Fruit fly (Drosophila melanogaster) whole organism, embryonic: ENCODE measurements around the gene Tm1.

ENCODE experiments used
- Adf1 ChIP-seq: fragments of 200-800 bp; sonication (Bioruptor generic); IDR thresholded peaks from 2 replicates; pipeline ENCODE4 v1.3.6; 2022; ENCODE audit warnings: missing biosample characterization, missing genetic modification characterization
- CG11093 ChIP-seq: fragments of 200-800 bp; sonication (Bioruptor generic); IDR thresholded peaks from 3 replicates; pipeline ENCODE4 v1.3.6; 2022; ENCODE audit warnings: missing biosample characterization, missing genetic modification characterization
- CG12071 ChIP-seq: fragments of 200-800 bp; sonication (Bioruptor generic); optimal IDR thresholded peaks from 3 replicates; lab custom pipeline; 2018; ENCODE audit warnings: missing biosample characterization, mild to moderate bottlenecking, missing genetic modification characterization
- CG14860 ChIP-seq: fragments of 200-800 bp; sonication (Bioruptor generic); IDR thresholded peaks from 3 replicates; pipeline ENCODE4 v1.3.6; 2022; ENCODE audit warnings: missing biosample characterization, missing genetic modification characterization; ENCODE audit not compliant: partially characterized antibody
- CG15514 ChIP-seq: fragments of 200-800 bp; sonication (Bioruptor generic); optimal IDR thresholded peaks from 3 replicates; lab custom pipeline; 2017; ENCODE audit warnings: missing biosample characterization, missing genetic modification characterization, mild to moderate bottlenecking, moderate library complexity, missing genetic modification reagents
- CG1602 ChIP-seq: fragments of 200-800 bp; sonication (Bioruptor generic); optimal IDR thresholded peaks from 3 replicates; lab custom pipeline; 2016; ENCODE audit warnings: missing biosample characterization, missing genetic modification characterization
- CG17568 ChIP-seq: fragments of 200-800 bp; sonication (Bioruptor generic); optimal IDR thresholded peaks from 2 replicates; lab custom pipeline; 2018; ENCODE audit warnings: missing biosample characterization, mild to moderate bottlenecking, missing genetic modification characterization, moderate library complexity
- CG2129 ChIP-seq: fragments of 200-800 bp; sonication (Bioruptor generic); IDR thresholded peaks from 2 replicates; pipeline ENCODE4 v1.3.6; 2022; ENCODE audit warnings: missing biosample characterization, missing genetic modification characterization; ENCODE audit not compliant: partially characterized antibody
- CG31441 ChIP-seq: fragments of 200-800 bp; sonication (Bioruptor generic); IDR thresholded peaks from 2 replicates; pipeline ENCODE4 v1.3.6; 2022; ENCODE audit warnings: missing biosample characterization, missing genetic modification characterization
- CG3281 ChIP-seq: fragments of 200-800 bp; sonication (Bioruptor generic); optimal IDR thresholded peaks from 3 replicates; lab custom pipeline; 2017; ENCODE audit warnings: missing biosample characterization, mild to moderate bottlenecking, missing genetic modification characterization
- CG5245 ChIP-seq: fragments of 200-800 bp; sonication (Bioruptor generic); optimal IDR thresholded peaks from 3 replicates; lab custom pipeline; 2016; ENCODE audit warnings: missing biosample characterization, missing genetic modification characterization
- CG6813 ChIP-seq: fragments of 200-800 bp; sonication (Bioruptor generic); optimal IDR thresholded peaks from 2 replicates; lab custom pipeline; 2017; ENCODE audit warnings: missing biosample characterization, missing genetic modification characterization, mild to moderate bottlenecking, moderate library complexity, missing genetic modification reagents
- CG7556 ChIP-seq: fragments of 200-800 bp; sonication (Bioruptor generic); optimal IDR thresholded peaks from 2 replicates; lab custom pipeline; 2017; ENCODE audit warnings: missing biosample characterization, mild to moderate bottlenecking, missing genetic modification characterization
- CG8281 ChIP-seq: fragments of 200-800 bp; sonication (Bioruptor generic); optimal IDR thresholded peaks from 2 replicates; lab custom pipeline; 2018; ENCODE audit warnings: missing biosample characterization, mild to moderate bottlenecking, missing genetic modification characterization, moderate library complexity
- CG8359 ChIP-seq: fragments of 200-800 bp; sonication (Bioruptor generic); optimal IDR thresholded peaks from 2 replicates; lab custom pipeline; 2017; ENCODE audit warnings: missing biosample characterization, mild to moderate bottlenecking, missing genetic modification characterization, borderline replicate concordance
- CG8765 ChIP-seq: fragments of 200-800 bp; sonication (Bioruptor generic); IDR thresholded peaks from 2 replicates; pipeline ENCODE4 v1.3.6; 2022; ENCODE audit warnings: missing biosample characterization, missing genetic modification characterization
- CG8944 ChIP-seq: fragments of 200-800 bp; sonication (Bioruptor generic); optimal IDR thresholded peaks from 3 replicates; lab custom pipeline; 2016; ENCODE audit warnings: missing biosample characterization, missing genetic modification characterization
- Chrac-16 ChIP-seq: fragments of 200-800 bp; sonication (Bioruptor generic); optimal IDR thresholded peaks from 3 replicates; lab custom pipeline; 2016; ENCODE audit warnings: missing biosample characterization, missing genetic modification characterization
- CkIIα-i1 ChIP-seq: fragments of 200-800 bp; sonication (Bioruptor generic); IDR thresholded peaks from 2 replicates; pipeline ENCODE4 v1.3.6; 2022; ENCODE audit warnings: missing biosample characterization, missing genetic modification characterization
- Deaf1 ChIP-seq: fragments of 200-800 bp; optimal IDR thresholded peaks from 3 replicates; lab custom pipeline; 2019; ENCODE audit warnings: missing biosample characterization, mild to moderate bottlenecking, missing genetic modification characterization, moderate library complexity
- Doc2 ChIP-seq: fragments of 200-800 bp; sonication (Bioruptor generic); IDR thresholded peaks from 2 replicates; pipeline ENCODE4 v1.3.6; 2022; ENCODE audit warnings: missing biosample characterization, missing genetic modification characterization
- H15 ChIP-seq: fragments of 200-800 bp; sonication (Bioruptor generic); IDR thresholded peaks from 3 replicates; pipeline ENCODE4 v1.3.6; 2022; ENCODE audit warnings: missing biosample characterization, missing genetic modification characterization
- HLH54F ChIP-seq: fragments of 200-800 bp; sonication (Bioruptor generic); optimal IDR thresholded peaks from 3 replicates; lab custom pipeline; 2016; ENCODE audit warnings: missing biosample characterization, missing genetic modification characterization
- HLHmδ ChIP-seq: fragments of 200-800 bp; sonication (Bioruptor generic); optimal IDR thresholded peaks from 2 replicates; lab custom pipeline; 2018; ENCODE audit warnings: missing biosample characterization, mild to moderate bottlenecking, missing genetic modification characterization, moderate library complexity
- Hmr ChIP-seq: fragments of 200-800 bp; sonication (Bioruptor generic); optimal IDR thresholded peaks from 3 replicates; lab custom pipeline; 2017; ENCODE audit warnings: mild to moderate bottlenecking, missing biosample characterization, missing genetic modification reagents, missing genetic modification characterization
- Hr51 ChIP-seq, 2 experiments: fragments of 200-800 bp; sonication (Bioruptor generic); optimal IDR thresholded peaks; 2 replicates in 1 of 2; 3 replicates in 1 of 2; lab custom pipeline; 2016 to 2018; ENCODE audit warnings: missing biosample characterization in 2 of 2, missing genetic modification characterization in 2 of 2, mild to moderate bottlenecking in 1 of 2, moderate library complexity in 1 of 2
- Mes4 ChIP-seq: fragments of 200-800 bp; sonication (Bioruptor generic); optimal IDR thresholded peaks from 2 replicates; lab custom pipeline; 2016; ENCODE audit warnings: missing biosample characterization, missing genetic modification characterization
- Mrtf ChIP-seq: fragments of 200-800 bp; sonication (Bioruptor generic); IDR thresholded peaks from 3 replicates; pipeline ENCODE4 v1.3.6; 2022; ENCODE audit warnings: missing biosample characterization, missing genetic modification characterization
- Sin3A ChIP-seq: fragments of >200 bp; optimal IDR thresholded peaks from 2 replicates; lab custom pipeline; 2018
- Sox102F ChIP-seq: fragments of 200-800 bp; sonication (Bioruptor generic); optimal IDR thresholded peaks from 2 replicates; lab custom pipeline; 2018; ENCODE audit warnings: missing biosample characterization, mild to moderate bottlenecking, missing genetic modification characterization, moderate library complexity
- Usf ChIP-seq: fragments of 200-800 bp; sonication (Bioruptor generic); optimal IDR thresholded peaks from 2 replicates; lab custom pipeline; 2017; ENCODE audit warnings: missing genotype, missing biosample characterization, missing genetic modification characterization
- dan ChIP-seq: fragments of 200-800 bp; sonication (Bioruptor generic); IDR thresholded peaks from 2 replicates; pipeline ENCODE4 v1.3.6; 2022; ENCODE audit warnings: missing biosample characterization, missing genetic modification characterization
- dm ChIP-seq: fragments of 200-800 bp; sonication (Bioruptor generic); optimal IDR thresholded peaks from 3 replicates; lab custom pipeline; 2016; ENCODE audit warnings: missing biosample characterization, missing genetic modification characterization
- ewg ChIP-seq: fragments of 200-800 bp; sonication (Bioruptor generic); optimal IDR thresholded peaks from 3 replicates; lab custom pipeline; 2017; ENCODE audit warnings: mild to moderate bottlenecking, missing biosample characterization, missing genetic modification reagents, missing genetic modification characterization
- ftz-f1 ChIP-seq: fragments of 200-800 bp; sonication (Bioruptor generic); optimal IDR thresholded peaks from 2 replicates; lab custom pipeline; 2016; ENCODE audit warnings: missing biosample characterization, missing genetic modification characterization
- gro ChIP-seq: fragments of 200-800 bp; sonication (Bioruptor generic); optimal IDR thresholded peaks from 2 replicates; lab custom pipeline; 2016; ENCODE audit warnings: missing biosample characterization, missing genetic modification characterization
- gt ChIP-seq: fragments of 200-800 bp; sonication (Bioruptor generic); IDR thresholded peaks from 2 replicates; pipeline ENCODE4 v1.3.6; 2022; ENCODE audit warnings: missing biosample characterization, missing genetic modification characterization
- insv ChIP-seq, 2 experiments: fragments of 200-800 bp; sonication (Bioruptor generic); optimal IDR thresholded peaks; 3 replicates each; lab custom pipeline; 2016 to 2018; ENCODE audit warnings: missing biosample characterization in 2 of 2, missing genetic modification characterization in 2 of 2
- peb ChIP-seq: fragments of 200-800 bp; sonication (Bioruptor generic); IDR thresholded peaks from 2 replicates; pipeline ENCODE4 v1.3.6; 2022; ENCODE audit warnings: missing biosample characterization, missing genetic modification characterization
- pfk ChIP-seq: fragments of 200-800 bp; sonication (Bioruptor generic); optimal IDR thresholded peaks from 2 replicates; lab custom pipeline; 2018; ENCODE audit warnings: missing biosample characterization, mild to moderate bottlenecking, missing genetic modification characterization, moderate library complexity
- ro ChIP-seq: fragments of 200-800 bp; sonication (Bioruptor generic); IDR thresholded peaks from 2 replicates; pipeline ENCODE4 v1.3.6; 2022; ENCODE audit warnings: missing biosample characterization, missing genetic modification characterization
- row ChIP-seq: fragments of 200-800 bp; sonication (Bioruptor generic); IDR thresholded peaks from 3 replicates; pipeline ENCODE4 v1.3.6; 2022; ENCODE audit warnings: missing biosample characterization, missing genetic modification characterization
- schlank ChIP-seq: fragments of 200-800 bp; sonication (Bioruptor generic); optimal IDR thresholded peaks from 2 replicates; lab custom pipeline; 2018; ENCODE audit warnings: missing biosample characterization, mild to moderate bottlenecking, missing genetic modification characterization
- sd ChIP-seq: fragments of 200-800 bp; sonication (Bioruptor generic); optimal IDR thresholded peaks from 3 replicates; lab custom pipeline; 2018; ENCODE audit warnings: missing biosample characterization, mild to moderate bottlenecking, missing genetic modification characterization, moderate library complexity
- sens-2 ChIP-seq: fragments of 200-800 bp; sonication (Bioruptor generic); IDR thresholded peaks from 2 replicates; pipeline ENCODE4 v1.3.6; 2022; ENCODE audit warnings: missing biosample characterization, missing genetic modification characterization
- slbo ChIP-seq: fragments of 200-800 bp; sonication (Bioruptor generic); IDR thresholded peaks from 2 replicates; pipeline ENCODE4 v1.3.6; 2022; ENCODE audit warnings: missing biosample characterization, missing genetic modification characterization
- slou ChIP-seq: fragments of 200-800 bp; sonication (Bioruptor generic); optimal IDR thresholded peaks from 3 replicates; lab custom pipeline; 2016; ENCODE audit warnings: missing biosample characterization, missing genetic modification characterization
- vfl ChIP-seq: fragments of 200-800 bp; sonication (Bioruptor generic); optimal IDR thresholded peaks from 2 replicates; lab custom pipeline; 2016; ENCODE audit warnings: missing biosample characterization, missing genetic modification characterization
- vvl ChIP-seq: fragments of 200-800 bp; sonication (Bioruptor generic); IDR thresholded peaks from 2 replicates; pipeline ENCODE4 v1.3.6; 2022; ENCODE audit warnings: missing biosample characterization, missing genetic modification characterization
- wdn ChIP-seq: fragments of 200-800 bp; sonication (Bioruptor generic); IDR thresholded peaks from 2 replicates; pipeline ENCODE4 v1.3.6; 2022; ENCODE audit warnings: missing biosample characterization, missing genetic modification characterization
- z ChIP-seq: fragments of 200-800 bp; sonication (Bioruptor generic); IDR thresholded peaks from 3 replicates; pipeline ENCODE4 v1.3.6; 2022; ENCODE audit warnings: missing biosample characterization, missing genetic modification characterization

Gene Tm1

DNA sequence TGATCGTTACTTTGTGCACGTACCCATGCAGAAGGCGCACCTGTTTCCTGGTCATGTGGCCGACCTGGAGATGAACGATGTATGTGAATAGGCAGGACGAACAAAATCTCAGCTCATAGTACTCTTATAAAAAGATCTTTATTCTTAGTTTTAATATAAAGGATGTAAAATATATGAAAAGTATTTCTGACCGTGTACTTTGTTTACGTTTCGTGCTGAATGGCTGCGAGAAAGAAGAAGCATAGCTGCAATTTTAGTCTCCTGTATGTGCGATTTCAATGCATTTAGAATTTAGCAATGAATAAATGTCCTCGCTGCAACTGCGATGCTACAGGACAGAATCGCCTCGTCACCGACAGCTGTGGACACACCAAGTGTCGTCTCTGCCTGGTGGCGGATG is 69.8 kb downstream of the Tm1 start, which contains the start of the genes CG42726 and CG42727 (continued):
- no peak for TF ChIP-seq CG8281 (tag; lab: Kevin White, UChicago)
- 0 out of 2 replicates have a peak, but pooled peaks have one; percentile 34 for TF ChIP-seq vvl (GFP tag; lab: Robert Waterston, UW)
- TF ChIP-seq Deaf1 (tag; lab: Kevin White, UChicago) = no peak
- TF ChIP-seq CG31441 (GFP tag; lab: Robert Waterston, UW) = no peak; the same call in 1 of the 2 replicates
- TF ChIP-seq slbo = peak; percentile 58; the same call in 1 of the 2 replicates
- TF ChIP-seq HLH54F = peak; percentile 13
- TF ChIP-seq pfk (GFP tag; lab: Kevin White, UChicago) = no peak
- TF ChIP-seq CG3281 = peak; percentile 39
- no peak for TF ChIP-seq wdn (GFP tag; lab: Robert Waterston, UW)
- TF ChIP-seq Sox102F (GFP tag; lab: Kevin White, UChicago) = no peak
- no peak for TF ChIP-seq CG11093 (GFP tag; lab: Robert Waterston, UW)
- no peak for TF ChIP-seq Sin3A (lab: Kevin White, UChicago)
- TF ChIP-seq Mrtf (GFP tag; lab: Robert Waterston, UW) = 0 out of 3 replicates have a peak, but pooled peaks have one; percentile 12
- no peak for TF ChIP-seq CkIIα-i1
- TF ChIP-seq CG6813 (GFP tag; lab: Kevin White, UChicago) = no peak
- TF ChIP-seq CG7556 (GFP tag; lab: Kevin White, UChicago) = peak; percentile 2
- TF ChIP-seq gro (GFP tag; lab: Kevin White, UChicago) = peak; percentile 1
- no peak for TF ChIP-seq ftz-f1 (GFP tag; lab: Kevin White, UChicago)
- TF ChIP-seq CG8359 (GFP tag; lab: Kevin White, UChicago) = no peak
- no peak for TF ChIP-seq z
- TF ChIP-seq sens-2 (GFP tag; lab: Robert Waterston, UW) = peak; percentile 35; the same call in 1 of the 2 replicates
- TF ChIP-seq dm (GFP tag; lab: Kevin White, UChicago) = no peak

DNA sequence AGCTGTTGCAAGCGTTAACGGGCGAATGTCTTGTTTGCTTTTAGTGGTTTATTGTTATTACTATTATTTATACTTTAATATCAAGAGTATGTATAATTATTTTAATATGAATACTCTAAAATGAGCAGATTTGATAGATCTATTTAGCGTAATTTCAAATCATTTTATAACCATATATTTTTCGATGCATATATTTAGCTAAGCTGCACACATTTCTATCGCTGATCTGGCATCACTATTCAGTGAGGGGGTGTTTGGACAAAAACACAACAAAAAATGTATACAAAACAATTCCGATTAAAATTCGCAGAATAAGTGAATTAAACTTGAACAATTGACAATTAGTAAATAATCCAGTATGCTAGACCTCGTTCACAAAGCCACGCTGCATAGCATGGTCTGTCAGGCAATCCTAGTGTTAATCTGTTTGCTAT is 73.0 kb downstream of the Tm1 start, which contains the start of the genes Trs33 and Tmtc4:
Gene Trs33, minus strand, starts transcription at position 3 of the 434 bp plus-strand sequence.
Gene Tmtc4, plus strand, starts transcription at position 233 of the 434 bp plus-strand sequence.
- peak; percentile 61 for TF ChIP-seq CG15514
- TF ChIP-seq Usf (GFP tag; lab: Kevin White, UChicago) = no peak
- TF ChIP-seq ewg (GFP tag; lab: Kevin White, UChicago) = no peak
- TF ChIP-seq CG1602 = peak; percentile 15
- TF ChIP-seq CG2129 (GFP tag; lab: Robert Waterston, UW) = no peak
- no peak for TF ChIP-seq dan (GFP tag; lab: Robert Waterston, UW)
- peak; percentile 1 for TF ChIP-seq Chrac-16 (GFP tag; lab: Kevin White, UChicago)
- TF ChIP-seq HLHmδ (GFP tag; lab: Kevin White, UChicago) = no peak
- TF ChIP-seq CG5245 (GFP tag; lab: Kevin White, UChicago) = no peak
- TF ChIP-seq CG17568 (GFP tag; lab: Kevin White, UChicago) = no peak
- peak; percentile 42 for TF ChIP-seq sd
- no peak for TF ChIP-seq peb (GFP tag; lab: Robert Waterston, UW)
- no peak for TF ChIP-seq H15 (GFP tag; lab: Robert Waterston, UW)
- TF ChIP-seq CG14860 (GFP tag; lab: Robert Waterston, UW) = no peak
- TF ChIP-seq Sin3A (lab: Kevin White, UChicago) = no peak
- TF ChIP-seq row = peak; percentile 85
- no peak for TF ChIP-seq vfl
- no peak for TF ChIP-seq CG12071 (GFP tag; lab: Kevin White, UChicago)
- peak in 1 of 2 experiments; percentile 2 for TF ChIP-seq insv (GFP tag; optimal IDR thresholded peaks at IDR 0.05; lab: Kevin White, UChicago)
- no peak for TF ChIP-seq Hr51 (GFP tag; optimal IDR thresholded peaks at IDR 0.05; lab: Kevin White, UChicago)
- no peak for TF ChIP-seq schlank
- TF ChIP-seq gt (GFP tag; lab: Robert Waterston, UW) = no peak
- TF ChIP-seq slou (GFP tag; lab: Kevin White, UChicago) = no peak
- TF ChIP-seq Adf1 (GFP tag; lab: Robert Waterston, UW) = no peak
- peak; percentile 49; the same call in 1 of the 2 replicates for TF ChIP-seq CG31441 (GFP tag; lab: Robert Waterston, UW)
- no peak for TF ChIP-seq CG8944 (GFP tag; lab: Kevin White, UChicago)
- TF ChIP-seq Hmr (GFP tag; lab: Kevin White, UChicago) = peak; percentile 30
- TF ChIP-seq Mes4 (GFP tag; lab: Kevin White, UChicago) = no peak
- no peak for TF ChIP-seq CG8765 (GFP tag; lab: Robert Waterston, UW)
- no peak for TF ChIP-seq ro (GFP tag; lab: Robert Waterston, UW)
- no peak for TF ChIP-seq Doc2
